Worm (Caenorhabditis elegans) whole organism, L1 larva: ENCODE results near the gene fbxa-95.
"Not testable (repeated sequence)": the region's sequence is repeated elsewhere in the genome, so short reads cannot be mapped to it uniquely, and the experiment has no call there.

Source experiments
- C16A3.4 ChIP-seq: fragments of 150-350 bp; optimal IDR thresholded peaks from 2 replicates; lab custom pipeline; 2014; ENCODE audit warnings: missing biosample characterization, missing genetic modification characterization
- F16B12.6 ChIP-seq: fragments of 150-350 bp; optimal IDR thresholded peaks from 2 replicates; lab custom pipeline; 2014; ENCODE audit warnings: missing biosample characterization, missing genetic modification characterization
- aha-1 ChIP-seq: fragments of 150-350 bp; optimal IDR thresholded peaks from 2 replicates; lab custom pipeline; 2014; ENCODE audit warnings: missing biosample characterization, missing genetic modification characterization
- ama-1 ChIP-seq: fragments of 150-350 bp; optimal IDR thresholded peaks from 2 replicates; lab custom pipeline; 2014
- ceh-88 ChIP-seq: fragments of 200-800 bp; sonication (Bioruptor generic); IDR thresholded peaks from 2 replicates; pipeline ENCODE4 v1.3.6; 2022; ENCODE audit warnings: missing genetic modification characterization, missing compliant biosample characterization
- dsc-1 ChIP-seq: sonication (generic microtip); optimal IDR thresholded peaks from 2 replicates; lab custom pipeline; 2016; ENCODE audit warnings: mild to moderate bottlenecking, missing genetic modification characterization, missing compliant biosample characterization
- egl-27 ChIP-seq, 2 experiments: fragments of 150-350 bp in 1 of 2; sonication (generic microtip); optimal IDR thresholded peaks; 3 replicates each; lab custom pipeline; 2017 to 2018; ENCODE audit warnings: missing biosample characterization in 2 of 2, missing genetic modification characterization in 2 of 2, missing genetic modification reagents in 2 of 2
- fkh-4 ChIP-seq: sonication (generic microtip); optimal IDR thresholded peaks from 2 replicates; lab custom pipeline; 2016; ENCODE audit warnings: missing compliant biosample characterization, missing genetic modification characterization, borderline replicate concordance
- fkh-8 ChIP-seq: sonication (generic microtip); optimal IDR thresholded peaks from 2 replicates; lab custom pipeline; 2016; ENCODE audit warnings: mild to moderate bottlenecking, missing genetic modification characterization, missing compliant biosample characterization
- fos-1 ChIP-seq: fragments of 150-350 bp; optimal IDR thresholded peaks from 2 replicates; lab custom pipeline; 2014; ENCODE audit warnings: missing biosample characterization, missing genetic modification characterization
- isw-1 ChIP-seq: fragments of 200-800 bp; sonication (Bioruptor generic); IDR thresholded peaks from 2 replicates; pipeline ENCODE4 v1.3.6; 2022; ENCODE audit warnings: missing genetic modification characterization, missing compliant biosample characterization
- lin-13 ChIP-seq: fragments of 150-350 bp; optimal IDR thresholded peaks from 2 replicates; lab custom pipeline; 2014; ENCODE audit warnings: missing biosample characterization, missing genetic modification reagents, missing genetic modification characterization
- lin-14 ChIP-seq: fragments of 200-800 bp; sonication (Bioruptor generic); optimal IDR thresholded peaks from 2 replicates; lab custom pipeline; 2018; ENCODE audit warnings: mild to moderate bottlenecking, missing genetic modification characterization, moderate library complexity, missing compliant biosample characterization
- lin-15B ChIP-seq: fragments of 150-350 bp; sonication (generic microtip); optimal IDR thresholded peaks from 3 replicates; lab custom pipeline; 2014; ENCODE audit warnings: missing biosample characterization, missing genetic modification characterization
- lin-35 ChIP-seq, 2 experiments: fragments of 150-350 bp; optimal IDR thresholded peaks; 2 replicates each; lab custom pipeline; 2014; ENCODE audit warnings: missing biosample characterization in 2 of 2, missing genetic modification characterization in 2 of 2, missing genetic modification reagents in 2 of 2
- lir-3 ChIP-seq: sonication (generic microtip); optimal IDR thresholded peaks from 2 replicates; lab custom pipeline; 2016; ENCODE audit warnings: mild to moderate bottlenecking, missing genetic modification characterization, moderate library complexity, missing compliant biosample characterization; ENCODE audit not compliant: poor library complexity
- mab-9 ChIP-seq: fragments of 200-800 bp; sonication (Bioruptor generic); IDR thresholded peaks from 2 replicates; pipeline ENCODE4 v1.3.6; 2022; ENCODE audit warnings: missing genetic modification reagents, missing genetic modification characterization, missing compliant biosample characterization
- mep-1 ChIP-seq: fragments of 150-350 bp; optimal IDR thresholded peaks from 2 replicates; lab custom pipeline; 2014; ENCODE audit warnings: missing biosample characterization, missing genetic modification characterization
- nhr-11 ChIP-seq: fragments of 150-350 bp; optimal IDR thresholded peaks from 2 replicates; lab custom pipeline; 2014; ENCODE audit warnings: missing biosample characterization, missing genetic modification characterization
- nhr-12 ChIP-seq: sonication (generic microtip); optimal IDR thresholded peaks from 2 replicates; lab custom pipeline; 2017; ENCODE audit warnings: missing biosample characterization, missing genetic modification characterization
- nhr-19 ChIP-seq: fragments of 200-800 bp; sonication (Bioruptor generic); conservative IDR thresholded peaks from 2 replicates; pipeline ENCODE4 v1.3.6; 2022; ENCODE audit warnings: missing genetic modification characterization, missing compliant biosample characterization
- nhr-20 ChIP-seq: sonication (generic microtip); optimal IDR thresholded peaks from 2 replicates; lab custom pipeline; 2016; ENCODE audit warnings: mild to moderate bottlenecking, missing genetic modification characterization, missing compliant biosample characterization
- nhr-28 ChIP-seq: fragments of 150-350 bp; optimal IDR thresholded peaks from 2 replicates; lab custom pipeline; 2014; ENCODE audit warnings: missing biosample characterization, missing genetic modification characterization
- nhr-47 ChIP-seq: sonication (generic microtip); optimal IDR thresholded peaks from 2 replicates; lab custom pipeline; 2016; ENCODE audit warnings: mild to moderate bottlenecking, missing genetic modification characterization, moderate library complexity, missing compliant biosample characterization
- nhr-71 ChIP-seq: sonication (generic microtip); optimal IDR thresholded peaks from 2 replicates; lab custom pipeline; 2016; ENCODE audit warnings: mild to moderate bottlenecking, missing genetic modification characterization, moderate library complexity, missing compliant biosample characterization
- nhr-85 ChIP-seq: sonication (generic microtip); peaks from one replicate; lab custom pipeline; 2016; ENCODE audit warnings: missing genetic modification characterization, inconsistent platforms, missing compliant biosample characterization
- nhr-90 ChIP-seq: sonication (generic microtip); optimal IDR thresholded peaks from 2 replicates; lab custom pipeline; 2016; ENCODE audit warnings: mild to moderate bottlenecking, missing genetic modification characterization, missing compliant biosample characterization; ENCODE audit not compliant: poor library complexity
- pag-3 ChIP-seq: sonication (generic microtip); optimal IDR thresholded peaks from 2 replicates; lab custom pipeline; 2017; ENCODE audit warnings: missing genetic modification characterization, mild to moderate bottlenecking, missing compliant biosample characterization, antibody characterized with exemption, borderline replicate concordance; ENCODE audit not compliant: insufficient read depth
- pqm-1 ChIP-seq: sonication (generic microtip); optimal IDR thresholded peaks from 3 replicates; lab custom pipeline; 2017; ENCODE audit warnings: missing biosample characterization, missing genetic modification characterization
- snu-23 ChIP-seq: sonication (generic microtip); optimal IDR thresholded peaks from 2 replicates; lab custom pipeline; 2016; ENCODE audit warnings: missing genetic modification characterization, missing compliant biosample characterization
- sox-4 ChIP-seq: sonication (generic microtip); optimal IDR thresholded peaks from 2 replicates; lab custom pipeline; 2016; ENCODE audit warnings: missing genetic modification characterization, missing compliant biosample characterization
- swsn-7 ChIP-seq: sonication (generic microtip); optimal IDR thresholded peaks from 2 replicates; lab custom pipeline; 2016; ENCODE audit warnings: missing genetic modification characterization, missing compliant biosample characterization
- unc-62 ChIP-seq: fragments of 150-350 bp; optimal IDR thresholded peaks from 2 replicates; lab custom pipeline; 2014; ENCODE audit warnings: missing biosample characterization, missing genetic modification reagents, missing genetic modification characterization
- unc-86 ChIP-seq: sonication (generic microtip); optimal IDR thresholded peaks from 2 replicates; lab custom pipeline; 2016; ENCODE audit warnings: missing genetic modification characterization, missing compliant biosample characterization
- unc-98 ChIP-seq: fragments of 200-800 bp; sonication (Bioruptor generic); IDR thresholded peaks from 2 replicates; pipeline ENCODE4 v1.3.6; 2022; ENCODE audit warnings: missing genetic modification characterization, missing compliant biosample characterization
- vab-15 ChIP-seq: sonication (generic microtip); optimal IDR thresholded peaks from 2 replicates; lab custom pipeline; 2017; ENCODE audit warnings: missing genotype, mild to moderate bottlenecking, missing genetic modification characterization, missing compliant biosample characterization
- zag-1 ChIP-seq: fragments of 150-350 bp; optimal IDR thresholded peaks from 2 replicates; lab custom pipeline; 2014; ENCODE audit warnings: missing biosample characterization, missing genetic modification characterization
- zip-4 ChIP-seq: fragments of 200-800 bp; sonication (Bioruptor generic); optimal IDR thresholded peaks from 2 replicates; lab custom pipeline; 2018; ENCODE audit warnings: mild to moderate bottlenecking, missing genetic modification characterization, moderate library complexity, missing compliant biosample characterization

Gene fbxa-95

DNA sequence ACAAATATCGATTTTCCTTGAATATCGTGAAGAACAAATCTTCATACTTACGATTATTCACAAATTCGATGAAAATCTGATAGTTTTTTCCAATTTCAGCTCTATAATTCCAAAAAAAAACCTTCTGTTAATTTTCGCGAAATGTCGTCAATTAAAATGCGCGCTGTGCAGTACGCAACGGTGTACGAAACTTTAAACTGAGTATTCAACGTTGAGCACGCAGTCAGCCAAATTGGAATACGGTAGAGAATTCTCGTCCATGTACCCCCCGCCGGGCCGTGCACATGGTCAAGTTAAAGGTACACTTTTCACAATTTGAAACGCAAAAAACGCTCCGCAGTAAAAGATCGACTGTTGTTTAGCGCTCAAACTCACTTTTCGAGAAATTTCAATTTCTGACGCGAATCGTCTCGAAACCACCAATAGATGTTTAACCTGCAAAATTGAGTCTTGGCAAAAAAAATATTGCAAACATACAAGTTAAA is 18.9 kb downstream of the fbxa-95 start, which contains the start of gene F28F8.7 (continued):
- TF ChIP-seq isw-1 (GFP tag; lab: Robert Waterston, UW) (peak; percentile 53), mab-9 (GFP tag; lab: Robert Waterston, UW) (peak; percentile 75), nhr-47 (tag; lab: Kevin White, UChicago) (peak; percentile 90), unc-86 (peak; percentile 36), lir-3 (tag; lab: Kevin White, UChicago) (peak; percentile 82), dsc-1 (tag; lab: Kevin White, UChicago) (peak; percentile 64), fkh-4 (tag; lab: Kevin White, UChicago) (peak; percentile 16), lin-35 (GFP tag; optimal IDR thresholded peaks at IDR 0.05; lab: Kevin White, UChicago) (peak; percentile 0 to 36), lin-15B (tag; lab: Kevin White, UChicago) (peak; percentile 32), F16B12.6 (tag; lab: Kevin White, UChicago) (peak; percentile 20)

DNA sequence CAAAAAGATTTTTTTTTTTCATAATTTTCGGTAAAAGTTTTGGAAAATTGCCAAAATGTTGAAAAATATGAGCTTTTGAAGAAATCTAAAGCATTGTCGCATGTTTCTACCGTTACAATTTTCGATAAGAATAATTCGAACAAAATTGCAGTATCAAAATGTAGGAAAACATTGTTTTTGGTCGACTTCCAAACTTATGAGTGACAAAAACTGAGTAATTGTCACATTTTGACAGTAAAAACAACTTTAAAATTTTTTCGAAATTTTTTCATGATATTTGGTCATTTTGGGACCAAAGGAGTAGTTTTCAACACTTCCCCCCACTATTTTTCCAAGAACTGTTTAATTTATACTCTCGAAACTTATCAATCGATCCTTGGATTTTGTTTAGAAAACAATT is 23.3 kb downstream of the fbxa-95 start, which contains the start of gene fbxa-139:
TSS of gene fbxa-139 (minus strand) at position 101 of the 400 bp plus-strand sequence.
- TF ChIP-seq nhr-19 (GFP tag; lab: Robert Waterston, UW), result no peak
- no peak for TF ChIP-seq sox-4 (tag; lab: Kevin White, UChicago)
- no peak for TF ChIP-seq nhr-90
- TF ChIP-seq lin-13 (GFP tag; lab: Kevin White, UChicago), result no peak
- TF ChIP-seq, all 84 proteins: peak for 0

DNA sequence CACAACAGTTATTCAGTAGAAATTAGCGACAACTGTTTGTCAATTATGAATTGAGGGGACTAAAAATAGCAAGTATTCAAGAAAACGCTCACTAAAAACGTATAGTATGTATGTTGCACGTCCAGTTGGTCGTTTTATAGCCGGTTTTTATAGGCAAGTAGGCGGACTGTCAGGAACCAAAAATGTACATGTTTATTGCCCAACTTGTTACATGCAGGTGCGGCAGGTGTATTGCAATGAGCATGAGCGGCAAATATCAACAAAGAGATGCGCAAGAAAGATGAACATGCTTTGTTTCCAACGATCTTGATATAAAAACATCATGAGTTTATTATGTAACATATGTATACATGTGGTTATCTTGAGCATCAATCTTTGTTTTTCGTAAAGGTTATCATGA is 28.5 kb downstream of the fbxa-95 start, which contains the start of gene B0391.14:
TSS of gene B0391.14 (minus strand) at position 101 of the 400 bp plus-strand sequence.
- not testable (repeated sequence) for TF ChIP-seq zip-4 (GFP tag; lab: Kevin White, UChicago); ceh-88; lir-3 (tag; lab: Kevin White, UChicago)

DNA sequence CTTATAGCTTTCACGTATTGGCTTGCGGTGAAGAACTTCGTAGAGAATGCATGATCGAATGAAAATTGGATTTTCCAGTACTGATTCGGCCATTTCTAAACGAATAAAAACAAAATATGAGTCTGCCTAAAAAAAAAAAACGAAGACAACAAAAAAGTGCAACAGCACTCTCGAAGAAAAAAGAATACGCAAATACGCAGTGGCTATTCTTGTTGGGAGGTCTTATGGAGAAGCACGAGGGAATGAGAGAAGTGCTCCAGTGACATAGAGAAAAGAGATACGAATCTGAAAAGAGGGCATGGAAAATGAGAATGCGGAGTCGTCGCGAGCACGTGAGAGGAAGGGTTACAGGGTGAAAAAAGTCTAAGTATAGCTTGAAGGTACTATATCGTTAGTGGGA is 31.0 kb downstream of the fbxa-95 start, which contains the start of gene fbxa-152:
TSS of gene fbxa-152 (minus strand) at position 101 of the 400 bp plus-strand sequence.
- TF ChIP-seq lin-14 (GFP tag; lab: Kevin White, UChicago), result peak; percentile 22
- no peak for TF ChIP-seq nhr-71

DNA sequence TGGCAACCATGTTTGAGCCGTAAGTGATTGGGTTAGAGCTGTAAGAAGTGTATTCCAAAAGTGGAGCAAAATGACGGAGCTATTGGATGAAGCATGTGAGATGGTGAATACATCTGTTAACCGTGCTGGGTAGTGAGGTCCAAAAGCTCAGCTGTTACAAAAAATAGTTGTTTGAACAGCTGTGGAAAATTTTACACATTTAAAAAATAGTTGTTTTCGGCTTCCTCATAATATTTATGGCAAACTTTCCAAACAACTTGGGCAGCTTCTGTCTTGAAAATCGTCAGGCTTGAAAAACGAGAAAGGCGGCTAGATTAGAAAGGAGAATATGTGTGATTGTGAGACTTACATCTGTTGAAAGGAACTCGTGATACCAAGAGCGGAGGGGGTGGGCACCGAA is 33.8 kb downstream of the fbxa-95 start, which contains the start of gene fbxa-154:
TSS of gene fbxa-154 (minus strand) at position 101 of the 400 bp plus-strand sequence.
- no peak for TF ChIP-seq nhr-12 (tag; lab: Kevin White, UChicago)
- TF ChIP-seq nhr-28 (tag; lab: Kevin White, UChicago), result no peak
- TF ChIP-seq unc-86, result no peak
- TF ChIP-seq lin-13 (GFP tag; lab: Kevin White, UChicago), result no peak
- no peak for TF ChIP-seq dsc-1 (tag; lab: Kevin White, UChicago)
- TF ChIP-seq fkh-8 (tag; lab: Kevin White, UChicago), result no peak
- TF ChIP-seq nhr-19 (GFP tag; lab: Robert Waterston, UW), result no peak
- no peak for TF ChIP-seq unc-98 (GFP tag; lab: Robert Waterston, UW)
- TF ChIP-seq vab-15 (tag; lab: Kevin White, UChicago), result no peak
- TF ChIP-seq swsn-7 (tag; lab: Kevin White, UChicago), result no peak
- no peak for TF ChIP-seq egl-27 (tag; optimal IDR thresholded peaks at IDR 0.05; lab: Kevin White, UChicago)
- no peak for TF ChIP-seq ama-1 (lab: Kevin White, UChicago)
- no peak for TF ChIP-seq nhr-90
- no peak for TF ChIP-seq nhr-85 (tag; lab: Kevin White, UChicago)
- TF ChIP-seq snu-23 (GFP tag; lab: Kevin White, UChicago), result no peak
- TF ChIP-seq mab-9 (GFP tag; lab: Robert Waterston, UW), result no peak
- TF ChIP-seq pqm-1 (tag; lab: Kevin White, UChicago), result no peak
- no peak for TF ChIP-seq lin-35 (GFP tag; optimal IDR thresholded peaks at IDR 0.05; lab: Kevin White, UChicago)

DNA sequence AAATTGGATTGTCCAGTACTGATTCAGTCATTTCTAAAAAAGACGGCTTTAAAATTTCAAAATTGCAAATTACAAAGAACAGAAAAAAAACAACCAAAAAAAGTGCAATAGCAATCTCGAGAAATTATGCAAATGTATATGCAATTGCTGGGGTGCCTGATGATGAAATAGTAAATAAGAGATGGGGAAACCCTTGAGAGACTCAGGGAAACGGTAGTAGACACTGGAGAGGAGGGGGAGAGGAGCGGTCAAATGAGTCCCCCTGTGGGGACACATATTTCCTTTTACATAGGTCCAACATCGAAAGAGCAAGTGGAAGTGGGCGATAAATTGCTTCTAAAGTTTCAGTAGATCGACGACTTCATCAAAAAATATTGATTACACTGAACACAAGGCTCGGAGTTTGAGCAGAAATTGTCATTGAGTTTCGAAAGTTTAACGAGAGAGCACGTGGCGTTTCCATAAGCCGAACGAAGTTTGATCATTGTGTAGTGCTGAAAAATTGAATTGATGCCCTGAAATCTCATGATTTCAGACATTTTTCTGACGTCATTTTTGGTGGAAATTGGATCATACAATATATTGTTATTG is 39.2 kb downstream of the fbxa-95 start, which contains the start of the genes fbxa-153 and str-12:
TSS of gene fbxa-153 (minus strand) at position 35 of the 591 bp plus-strand sequence.
TSS of gene str-12 (plus strand) at position 541 of the 591 bp plus-strand sequence.
- TF ChIP-seq lin-15B (tag; lab: Kevin White, UChicago), result no peak
- TF ChIP-seq mep-1 (tag; lab: Kevin White, UChicago), result peak; percentile 35
- TF ChIP-seq pqm-1 (tag; lab: Kevin White, UChicago), result no peak
- TF ChIP-seq isw-1 (GFP tag; lab: Robert Waterston, UW), result peak; percentile 28
- no peak for TF ChIP-seq ama-1 (lab: Kevin White, UChicago)
- no peak for TF ChIP-seq zag-1 (tag; lab: Kevin White, UChicago)
- no peak for TF ChIP-seq fos-1
- no peak for TF ChIP-seq nhr-71
- no peak for TF ChIP-seq pag-3 (tag; lab: Kevin White, UChicago)
- TF ChIP-seq nhr-11, result no peak
- no peak for TF ChIP-seq aha-1
- no peak for TF ChIP-seq F16B12.6 (tag; lab: Kevin White, UChicago)
- TF ChIP-seq mab-9 (GFP tag; lab: Robert Waterston, UW), result no peak
- no peak for TF ChIP-seq C16A3.4 (tag; lab: Kevin White, UChicago)
- TF ChIP-seq nhr-20 (tag; lab: Kevin White, UChicago), result no peak
- no peak for TF ChIP-seq unc-62 (GFP tag; lab: Kevin White, UChicago)
- TF ChIP-seq fkh-8 (tag; lab: Kevin White, UChicago), result peak; percentile 36
- peak in 1 of 2 experiments; percentile 11 for TF ChIP-seq lin-35 (GFP tag; optimal IDR thresholded peaks at IDR 0.05; lab: Kevin White, UChicago)
- TF ChIP-seq dsc-1 (tag; lab: Kevin White, UChicago), result no peak
- no peak for TF ChIP-seq egl-27 (tag; optimal IDR thresholded peaks at IDR 0.05; lab: Kevin White, UChicago)
